Worm (Caenorhabditis elegans): Measurements from ENCODE around the gene srj-1.

- no peak for TF ChIP-seq zip-11 (GFP tag; IDR thresholded peaks at IDR 0.05)
- no peak for TF ChIP-seq pha-4 (GFP tag; IDR thresholded peaks at IDR 0.05)
- no peak for TF ChIP-seq pha-4 (tag; optimal IDR thresholded peaks at IDR 0.05)
- no peak for TF ChIP-seq lin-39 (tag; optimal IDR thresholded peaks at IDR 0.05)
- no peak for TF ChIP-seq lir-3 (tag; optimal IDR thresholded peaks at IDR 0.05)
- no peak for TF ChIP-seq Y5F2A.4 (GFP tag; optimal IDR thresholded peaks at IDR 0.05)
- TF ChIP-seq aly-2 (tag; optimal IDR thresholded peaks at IDR 0.05) = no peak
- no peak for TF ChIP-seq fos-1 (tag; optimal IDR thresholded peaks at IDR 0.05)
- TF ChIP-seq jun-1 (tag; optimal IDR thresholded peaks at IDR 0.05) = no peak
- no peak for TF ChIP-seq nhr-76 (tag; optimal IDR thresholded peaks at IDR 0.05)
- TF ChIP-seq nhr-237 (tag; optimal IDR thresholded peaks at IDR 0.05) = no peak
These were observed 48.3 kb downstream of the srj-1 start, which contains the start of gene ZK822.10 for ce11 chrIV:11916907-11917306.
